Worm (Caenorhabditis elegans): Measurements from ENCODE around the gene sec-3.

sec-3 gene

ce11 chrX:3087647-3088046 lies 12.0 kb downstream of the sec-3 start:
- TF ChIP-seq cebp-1 (GFP tag; IDR thresholded peaks at IDR 0.05) (peak; percentile 69; the same call in 1 of the 2 replicates), cebp-1 (tag; optimal IDR thresholded peaks at IDR 0.05) (peak; percentile 91), F39B2.1 (GFP tag; IDR thresholded peaks at IDR 0.05) (no peak)

- no peak for TF ChIP-seq madf-6 (GFP tag; IDR thresholded peaks at IDR 0.05)
Measured at ce11 chrX:3087245-3087644, 12.4 kb downstream of the sec-3 start, which contains the start of gene F52E4.5. TSS of gene F52E4.5 (minus strand) at chrX:3087345.

ce11 chrX:3080825-3081224 lies 18.8 kb downstream of the sec-3 start, which contains the start of gene twk-16:
TSS of gene twk-16 (plus strand) at chrX:3081125.
- TF ChIP-seq ceh-91 (GFP tag; IDR thresholded peaks at IDR 0.05) (no peak), C06A6.2 (GFP tag; conservative IDR thresholded peaks at IDR 0.05) (no peak), ceh-27 (GFP tag; optimal IDR thresholded peaks at IDR 0.05) (no peak), ekl-4 (GFP tag; IDR thresholded peaks at IDR 0.05) (no peak), hsf-1 (GFP tag; IDR thresholded peaks at IDR 0.05) (no peak), sdz-38 (tag; optimal IDR thresholded peaks at IDR 0.05) (no peak), Y79H2A.3 (GFP tag; conservative IDR thresholded peaks at IDR 0.05) (no peak), F37B4.10 (GFP tag; IDR thresholded peaks at IDR 0.05) (no peak), ceh-58 (GFP tag; IDR thresholded peaks at IDR 0.05) (no peak), lin-54 (GFP tag; optimal IDR thresholded peaks at IDR 0.05) (no peak), madf-10 (tag; optimal IDR thresholded peaks at IDR 0.05) (no peak), lsl-1 (GFP tag; optimal IDR thresholded peaks at IDR 0.05) (no peak), madf-6 (GFP tag; IDR thresholded peaks at IDR 0.05) (no peak), hlh-12 (tag; optimal IDR thresholded peaks at IDR 0.05) (no peak), nfya-2 (GFP tag; IDR thresholded peaks at IDR 0.05) (no peak), bed-2 (GFP tag; IDR thresholded peaks at IDR 0.05) (no peak), Y67H2A.10 (GFP tag; conservative IDR thresholded peaks at IDR 0.05) (no peak), lin-40 (tag; optimal IDR thresholded peaks at IDR 0.05) (no peak), attf-6 (GFP tag; IDR thresholded peaks at IDR 0.05) (no peak), cebp-1 (GFP tag; IDR thresholded peaks at IDR 0.05) (no peak), cebp-1 (tag; optimal IDR thresholded peaks at IDR 0.05) (no peak)

- TF ChIP-seq rcor-1 (GFP tag; IDR thresholded peaks at IDR 0.05) = no peak
- TF ChIP-seq F10E7.11 (tag; optimal IDR thresholded peaks at IDR 0.05) = no peak
- no peak for TF ChIP-seq ztf-22 (GFP tag; optimal IDR thresholded peaks at IDR 0.05)
Measured at ce11 chrX:3070322-3070721, 29.3 kb downstream of the sec-3 start, which contains the start of gene ceh-31. TSS of gene ceh-31 (minus strand) at chrX:3070422.

ce11 chrX:3067052-3067451 lies 32.6 kb downstream of the sec-3 start:
- no peak for TF ChIP-seq aptf-2 (GFP tag; conservative IDR thresholded peaks at IDR 0.05)
- TF ChIP-seq T07F8.4 (tag; optimal IDR thresholded peaks at IDR 0.05) = no peak
- no peak for TF ChIP-seq D2030.7 (GFP tag; IDR thresholded peaks at IDR 0.05)
- TF ChIP-seq dox-1 (GFP tag; IDR thresholded peaks at IDR 0.05) = no peak
- no peak for TF ChIP-seq unc-130 (GFP tag; optimal IDR thresholded peaks at IDR 0.05)
- TF ChIP-seq madf-10 (tag; optimal IDR thresholded peaks at IDR 0.05) = no peak
- no peak for TF ChIP-seq efl-1 (GFP tag; optimal IDR thresholded peaks at IDR 0.05)
- no peak for TF ChIP-seq ztf-3 (GFP tag; optimal IDR thresholded peaks at IDR 0.05)
- no peak for TF ChIP-seq Y79H2A.3 (GFP tag; conservative IDR thresholded peaks at IDR 0.05)

ce11 chrX:3063274-3063673 lies 36.4 kb downstream of the sec-3 start, which contains the start of gene ceh-30:
TSS of gene ceh-30 (plus strand) at chrX:3063574.
- no peak for TF ChIP-seq sptf-2 (GFP tag; optimal IDR thresholded peaks at IDR 0.05)
- no peak for TF ChIP-seq F49E8.2 (tag; optimal IDR thresholded peaks at IDR 0.05; ENCODE audit: insufficient read depth)
- no peak for TF ChIP-seq tlf-1 (GFP tag; optimal IDR thresholded peaks at IDR 0.05)
- TF ChIP-seq let-526 (GFP tag; IDR thresholded peaks at IDR 0.05) = no peak
- TF ChIP-seq F33H1.4 (GFP tag; IDR thresholded peaks at IDR 0.05) = no peak
- no peak for TF ChIP-seq ceh-100 (GFP tag; IDR thresholded peaks at IDR 0.05)

All from whole organism, young adult.